Worm (Caenorhabditis elegans): Measurements from ENCODE around the gene ostb-1.

Gene ostb-1

DNA sequence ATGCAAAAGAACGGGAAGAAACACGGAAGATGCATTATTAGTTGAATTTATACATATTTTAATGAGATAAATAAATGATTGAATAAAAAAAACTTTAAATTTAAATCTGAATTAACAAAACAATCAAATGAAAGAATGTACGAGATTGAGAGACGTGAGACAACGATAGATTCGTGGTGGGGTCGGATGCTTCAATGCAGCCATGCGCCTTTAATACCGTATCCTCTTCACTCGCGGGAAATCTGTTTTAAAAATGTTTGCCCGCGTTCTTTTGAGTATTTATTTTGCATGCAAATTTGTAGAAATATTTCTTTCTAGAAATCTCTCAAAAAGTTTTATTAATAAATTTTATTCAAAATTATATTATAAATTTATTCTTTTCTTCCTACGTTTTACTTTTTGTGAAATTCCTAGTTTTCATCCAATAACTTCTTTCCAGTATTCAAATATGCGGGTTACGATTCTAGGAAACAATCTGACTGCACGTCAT is 16.1 kb downstream of the ostb-1 start, which contains the start of gene perm-1 (continued):
- TF ChIP-seq sea-2 (GFP tag; IDR thresholded peaks at IDR 0.05) (no peak), aptf-2 (GFP tag; conservative IDR thresholded peaks at IDR 0.05) (no peak)

DNA sequence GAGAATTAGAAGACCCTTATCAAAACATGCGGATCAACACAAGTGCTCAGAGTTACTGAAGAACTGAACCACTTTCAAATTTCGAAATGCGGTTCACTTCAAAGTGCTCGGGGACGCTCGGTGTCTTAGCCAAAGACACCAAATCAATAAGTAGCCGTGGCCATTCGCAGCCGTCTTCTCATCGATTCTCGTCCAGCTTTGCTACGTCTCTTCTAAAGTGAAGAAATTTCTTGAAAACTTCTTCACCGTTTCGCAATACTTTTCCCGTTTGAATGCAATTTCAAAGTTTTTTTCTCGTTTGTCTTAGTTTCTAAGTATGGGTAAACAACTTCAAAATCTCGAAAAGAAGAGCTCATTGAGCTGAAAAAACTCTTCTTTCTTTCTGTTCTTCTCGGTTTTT is 20.6 kb downstream of the ostb-1 start:
- TF ChIP-seq lin-35 (GFP tag; optimal IDR thresholded peaks at IDR 0.05) (peak in 1 of 3 experiments; percentile 17), ceh-40 (GFP tag; IDR thresholded peaks at IDR 0.05) (no peak), bed-2 (GFP tag; IDR thresholded peaks at IDR 0.05) (no peak), nhr-120 (GFP tag; IDR thresholded peaks at IDR 0.05) (no peak), B0261.1 (tag; optimal IDR thresholded peaks at IDR 0.05) (no peak), lsl-1 (GFP tag; optimal IDR thresholded peaks at IDR 0.05) (no peak), ztf-3 (GFP tag; optimal IDR thresholded peaks at IDR 0.05) (no peak), ceh-27 (GFP tag; optimal IDR thresholded peaks at IDR 0.05) (peak; percentile 12), D2030.7 (GFP tag; IDR thresholded peaks at IDR 0.05) (no peak), ztf-28 (GFP tag; IDR thresholded peaks at IDR 0.05) (no peak), snpc-4 (GFP tag; optimal IDR thresholded peaks at IDR 0.05) (no peak), snpc-4 (tag; optimal IDR thresholded peaks at IDR 0.05) (no peak), K12H6.12 (tag; optimal IDR thresholded peaks at IDR 0.05) (peak; percentile 11), K11D2.4 (GFP tag; IDR thresholded peaks at IDR 0.05) (no peak), F33H1.4 (GFP tag; IDR thresholded peaks at IDR 0.05) (no peak), Y95B8A.8 (GFP tag; IDR thresholded peaks at IDR 0.05) (no peak), cebp-1 (GFP tag; IDR thresholded peaks at IDR 0.05) (peak; percentile 43; the same call in 1 of the 2 replicates), cebp-1 (tag; optimal IDR thresholded peaks at IDR 0.05) (peak; percentile 89)

DNA sequence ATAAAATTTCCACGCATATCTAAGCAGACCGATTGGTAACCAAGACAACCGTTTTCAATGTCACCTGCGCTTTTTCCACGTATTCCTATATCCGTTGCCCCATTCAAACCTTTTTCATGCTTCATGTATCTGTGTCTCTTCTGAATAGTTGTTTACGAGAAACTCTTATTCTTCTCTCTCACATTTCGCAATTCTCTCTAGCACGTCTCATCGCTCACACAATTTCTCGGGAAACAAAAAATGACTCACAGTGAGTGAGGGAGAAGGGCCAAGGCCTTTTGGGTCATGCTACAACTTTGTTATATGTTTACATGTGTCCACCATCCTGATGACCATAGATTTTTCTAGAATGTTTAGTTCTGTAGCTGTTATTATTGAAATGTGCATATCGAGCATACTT is 23.0 kb downstream of the ostb-1 start:
- TF ChIP-seq K12H6.12 (tag; optimal IDR thresholded peaks at IDR 0.05) (peak; percentile 58), cebp-1 (GFP tag; IDR thresholded peaks at IDR 0.05) (peak; percentile 88), cebp-1 (tag; optimal IDR thresholded peaks at IDR 0.05) (peak; percentile 96), F57C9.4 (tag; optimal IDR thresholded peaks at IDR 0.05) (no peak), nfyb-1 (GFP tag; IDR thresholded peaks at IDR 0.05) (peak; percentile 41; the same call in 1 of the 2 replicates), ceh-27 (GFP tag; optimal IDR thresholded peaks at IDR 0.05) (peak; percentile 44), B0336.3 (GFP tag; IDR thresholded peaks at IDR 0.05) (no peak), T07F8.4 (tag; optimal IDR thresholded peaks at IDR 0.05) (no peak), nhr-80 (tag; optimal IDR thresholded peaks at IDR 0.05) (no peak), ceh-40 (GFP tag; IDR thresholded peaks at IDR 0.05) (no peak), F33H1.4 (GFP tag; IDR thresholded peaks at IDR 0.05) (no peak), ztf-25 (GFP tag; IDR thresholded peaks at IDR 0.05) (no peak), ceh-58 (GFP tag; IDR thresholded peaks at IDR 0.05) (no peak), F57A8.1 (GFP tag; optimal IDR thresholded peaks at IDR 0.05) (no peak), lin-35 (GFP tag; optimal IDR thresholded peaks at IDR 0.05) (peak in 1 of 3 experiments; percentile 10), attf-5 (GFP tag; optimal IDR thresholded peaks at IDR 0.05) (peak; percentile 25)

DNA sequence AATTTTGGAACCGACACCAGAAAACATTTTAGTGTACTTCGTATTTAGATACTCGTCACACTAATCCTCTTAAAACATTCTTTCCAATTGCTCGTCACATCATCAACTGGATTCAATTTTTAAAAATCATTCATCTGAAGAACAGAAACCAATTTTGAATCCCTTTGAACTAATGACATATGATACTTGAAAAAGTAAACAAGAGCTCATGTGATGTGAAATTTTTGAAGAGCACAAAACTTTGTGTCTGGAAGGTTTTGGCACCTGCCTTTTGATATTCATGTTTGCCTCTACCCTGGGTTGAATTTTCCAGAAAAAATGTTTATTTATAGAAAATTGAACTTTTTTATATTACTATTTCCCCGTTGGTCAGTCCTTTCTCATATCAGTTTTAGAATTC is 24.5 kb downstream of the ostb-1 start:
- TF ChIP-seq ZK185.1 (tag; optimal IDR thresholded peaks at IDR 0.05; ENCODE audit: poor library complexity, severe bottlenecking) = no peak
- TF ChIP-seq somi-1 (GFP tag; optimal IDR thresholded peaks at IDR 0.05) = no peak
- TF ChIP-seq cebp-1 (GFP tag; IDR thresholded peaks at IDR 0.05) = no peak
- TF ChIP-seq cebp-1 (tag; optimal IDR thresholded peaks at IDR 0.05) = peak; percentile 12
- TF ChIP-seq lir-1 (GFP tag; conservative IDR thresholded peaks at IDR 0.05) = no peak
- no peak for TF ChIP-seq attf-6 (GFP tag; IDR thresholded peaks at IDR 0.05)
- no peak for TF ChIP-seq nhr-179 (tag; optimal IDR thresholded peaks at IDR 0.05)
- TF ChIP-seq nfyb-1 (GFP tag; IDR thresholded peaks at IDR 0.05) = no peak
- TF ChIP-seq pha-4 (tag; optimal IDR thresholded peaks at IDR 0.05) = peak; percentile 59
- TF ChIP-seq sea-2 (GFP tag; IDR thresholded peaks at IDR 0.05) = no peak
- no peak for TF ChIP-seq K11D2.4 (GFP tag; IDR thresholded peaks at IDR 0.05)
